Worm (Caenorhabditis elegans): ENCODE results near the gene C53B4.2.

DNA sequence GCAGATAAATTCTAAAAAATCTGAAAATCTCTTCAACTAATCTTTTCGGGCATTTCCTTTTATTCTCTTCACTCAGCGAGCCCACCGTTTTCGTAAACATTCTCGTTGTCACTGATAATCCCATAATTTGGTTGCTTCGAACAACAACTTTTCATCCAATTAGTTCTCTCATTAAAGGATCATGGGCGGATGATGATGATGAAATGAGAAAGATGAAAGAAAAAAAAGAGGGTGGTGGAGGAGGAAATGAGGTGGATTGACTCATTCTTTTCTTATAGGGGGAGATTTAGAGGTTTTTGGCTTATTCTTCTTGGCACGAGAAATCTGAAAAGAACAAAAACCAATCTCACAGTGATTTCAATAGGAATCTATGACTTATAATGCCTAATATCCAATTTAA, 44.8 kb upstream of the C53B4.2 start:
- TF ChIP-seq dao-5 (tag; optimal IDR thresholded peaks at IDR 0.05) (no peak), him-1 (tag; optimal IDR thresholded peaks at IDR 0.05) (no peak)
